Fruit fly (Drosophila melanogaster) S2 (cell line): ENCODE data around the gene CG17154.

ENCODE experiments used
- CG8478 ChIP-seq: fragments of >200 bp; optimal IDR thresholded peaks from 2 replicates; lab custom pipeline; 2018
- CTCF ChIP-seq, 2 experiments: fragments of >200 bp; optimal IDR thresholded peaks; 2 replicates each; lab custom pipeline; 2018

dm6 chr3L:12073076-12073475, 15.3 kb upstream of the CG17154 start:
- TF ChIP-seq CTCF (optimal IDR thresholded peaks at IDR 0.05; lab: Kevin White, UChicago) (no peak), CG8478 (lab: Kevin White, UChicago) (no peak)
